Fruit fly (Drosophila melanogaster): ENCODE results near the gene ko.

ko gene

dm6 chr3L:21036257-21036957 is 94.6 kb downstream of the ko start (continued):
- TF ChIP-seq exex (tag; optimal IDR thresholded peaks at IDR 0.05) (peak; percentile 92), bigmax (GFP tag; optimal IDR thresholded peaks at IDR 0.05) (peak; percentile 67)

dm6 chr3L:21035231-21035630 is 95.7 kb downstream of the ko start:
- TF ChIP-seq kay (GFP tag; optimal IDR thresholded peaks at IDR 0.05) (no peak), Elba2 (GFP tag; optimal IDR thresholded peaks at IDR 0.05) (peak; percentile 96), insv (GFP tag; optimal IDR thresholded peaks at IDR 0.05) (peak in 1 of 2 experiments; percentile 70), Usf (GFP tag; optimal IDR thresholded peaks at IDR 0.05) (no peak), sens (GFP tag) (peak; percentile 4), Hsf (GFP tag; optimal IDR thresholded peaks at IDR 0.05) (no peak)

dm6 chr3L:21034281-21035221 is 96.4 kb downstream of the ko start, which contains the start of gene siz:
Gene siz (plus strand): TSS chr3L:21034535.
- TF ChIP-seq abd-A (tag; optimal IDR thresholded peaks at IDR 0.05) (no peak), zfh2 (GFP tag; optimal IDR thresholded peaks at IDR 0.05) (no peak), CG7271 (tag; optimal IDR thresholded peaks at IDR 0.05) (peak; percentile 7), Spps (tag; optimal IDR thresholded peaks at IDR 0.05) (peak; percentile 22), Eip74EF (GFP tag; optimal IDR thresholded peaks at IDR 0.05) (peak in 1 of 2 experiments; percentile 22), pho (GFP tag; optimal IDR thresholded peaks at IDR 0.05) (peak; percentile 25), lola (GFP tag; optimal IDR thresholded peaks at IDR 0.05) (no peak), CG17186 (GFP tag; optimal IDR thresholded peaks at IDR 0.05) (peak; percentile 43), chn (GFP tag; optimal IDR thresholded peaks at IDR 0.05) (peak; percentile 20), oc (tag; optimal IDR thresholded peaks at IDR 0.05) (peak; percentile 71), CG17829 (tag; optimal IDR thresholded peaks at IDR 0.05) (peak; percentile 43), CG18599 (GFP tag; optimal IDR thresholded peaks at IDR 0.05) (no peak), CG10267 (tag; optimal IDR thresholded peaks at IDR 0.05) (peak; percentile 60), Bgb (GFP tag; IDR thresholded peaks at IDR 0.05; ENCODE audit: partially characterized antibody) (peak; percentile 67), Dbx (GFP tag; IDR thresholded peaks at IDR 0.05) (peak; percentile 17; the same call in 1 of the 3 replicates), CG16813 (GFP tag; IDR thresholded peaks at IDR 0.05; ENCODE audit: partially characterized antibody) (peak; percentile 34; the same call in 2 of the 3 replicates), klu (GFP tag; IDR thresholded peaks at IDR 0.05) (no peak), sima (GFP tag; optimal IDR thresholded peaks at IDR 0.05) (no peak), HHEX (GFP tag; optimal IDR thresholded peaks at IDR 0.05) (no peak), ems (GFP tag; optimal IDR thresholded peaks at IDR 0.05) (no peak), aop (GFP tag; IDR thresholded peaks at IDR 0.05) (0 out of 2 replicates have a peak, but pooled peaks have one; percentile 5), nerfin-2 (GFP tag; IDR thresholded peaks at IDR 0.05; ENCODE audit: partially characterized antibody) (no peak), CrebB (tag; optimal IDR thresholded peaks at IDR 0.05) (peak; percentile 41), row (GFP tag; IDR thresholded peaks at IDR 0.05) (peak; percentile 58), CG4328 (GFP tag; optimal IDR thresholded peaks at IDR 0.05) (peak; percentile 8), lab (GFP tag; optimal IDR thresholded peaks at IDR 0.05) (peak; percentile 58), E2f2 (GFP tag; IDR thresholded peaks at IDR 0.05) (peak; percentile 77), HmgD (GFP tag; optimal IDR thresholded peaks at IDR 0.05) (peak; percentile 17), kni (GFP tag; optimal IDR thresholded peaks at IDR 0.05) (peak; percentile 2), chinmo (GFP tag; IDR thresholded peaks at IDR 0.05; ENCODE audit: partially characterized antibody) (peak; percentile 76; the same call in 1 of the 4 replicates), MESR4 (GFP tag; optimal IDR thresholded peaks at IDR 0.05) (peak; percentile 74), tx (GFP tag; optimal IDR thresholded peaks at IDR 0.05) (no peak), tup (GFP tag; optimal IDR thresholded peaks at IDR 0.05) (no peak), CG1603 (tag; optimal IDR thresholded peaks at IDR 0.05) (peak; percentile 62)
